In the genomic region with DNA sequence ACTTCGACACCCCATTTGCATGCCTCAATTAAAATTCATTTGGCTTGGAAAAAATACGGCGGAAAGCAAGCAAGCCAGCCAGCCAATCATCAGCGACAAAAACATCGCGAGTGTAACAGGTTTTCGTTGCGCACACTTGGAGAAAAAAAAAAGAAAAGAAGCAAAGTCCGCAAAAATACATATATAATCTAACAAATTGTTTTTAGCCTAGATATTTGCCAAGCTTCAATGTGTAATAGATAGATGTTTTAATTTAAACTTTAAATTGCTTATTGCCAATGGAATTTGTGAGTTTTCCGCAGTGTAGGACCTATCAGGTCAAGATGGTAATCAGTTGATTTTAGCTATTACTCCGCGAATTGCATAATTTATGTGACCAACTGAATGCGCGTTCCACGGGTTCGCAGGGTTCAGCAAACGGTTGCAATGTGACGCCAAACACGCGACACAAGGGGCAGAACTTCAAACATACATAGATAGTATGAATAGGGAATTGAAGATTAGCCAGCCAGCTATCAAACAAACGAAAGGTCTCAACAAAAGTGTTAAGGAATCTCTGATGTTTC, we compare ENCODE assay signal across 2 fruit fly cellular contexts.
A peak's percentile ranks its signal among the peaks of the same experiment; 100 is the strongest.
TF ChIP-seq lines count a peak whose summit lies in the region.

No protein-coding gene starts in this region.

TF ChIP-seq in whole organism, embryonic, 481 proteins besides CTCF, POLR2A, EP300 and RAD21 (continued from another document and continues in another):
- TF ChIP-seq Ada2b (GFP tag; IDR thresholded peaks at IDR 0.05; lab: Robert Waterston, UW): peak; percentile 95
- peak; percentile 75 for TF ChIP-seq CG12104 (GFP tag; optimal IDR thresholded peaks at IDR 0.05; lab: Kevin White, UChicago)
- TF ChIP-seq onecut (GFP tag; IDR thresholded peaks at IDR 0.05; lab: Robert Waterston, UW): peak; percentile 82
- peak; percentile 94 for TF ChIP-seq Atf6 (GFP tag; IDR thresholded peaks at IDR 0.05; lab: Robert Waterston, UW)
- peak; percentile 86 for TF ChIP-seq CG17612 (GFP tag; IDR thresholded peaks at IDR 0.05; lab: Robert Waterston, UW)
- peak; percentile 83 for TF ChIP-seq disco-r (GFP tag; optimal IDR thresholded peaks at IDR 0.05; lab: Kevin White, UChicago)
- TF ChIP-seq zen (tag; optimal IDR thresholded peaks at IDR 0.05; lab: Kevin White, UChicago): peak; percentile 80
- TF ChIP-seq seq (GFP tag; IDR thresholded peaks at IDR 0.05; lab: Robert Waterston, UW): peak; percentile 91
- TF ChIP-seq gcm (GFP tag; optimal IDR thresholded peaks at IDR 0.05; lab: Kevin White, UChicago): peak; percentile 63
- peak; percentile 72 for TF ChIP-seq grau (tag; optimal IDR thresholded peaks at IDR 0.05; lab: Kevin White, UChicago)
- peak; percentile 83 for TF ChIP-seq az2 (GFP tag; optimal IDR thresholded peaks at IDR 0.05; lab: Kevin White, UChicago)
- TF ChIP-seq CG8089 (GFP tag; optimal IDR thresholded peaks at IDR 0.05; lab: Kevin White, UChicago): peak; percentile 69
- TF ChIP-seq Meics (GFP tag; optimal IDR thresholded peaks at IDR 0.05; lab: Kevin White, UChicago): peak; percentile 91
- TF ChIP-seq danr (GFP tag; IDR thresholded peaks at IDR 0.05; lab: Robert Waterston, UW): peak; percentile 83
- TF ChIP-seq jumu (GFP tag; optimal IDR thresholded peaks at IDR 0.05; lab: Kevin White, UChicago): peak; percentile 83
- peak; percentile 78; the same call in 2 of the 3 replicates for TF ChIP-seq jigr1 (GFP tag; IDR thresholded peaks at IDR 0.05; lab: Robert Waterston, UW)
- no peak for TF ChIP-seq knrl (GFP tag; IDR thresholded peaks at IDR 0.05; lab: Robert Waterston, UW; ENCODE audit: partially characterized antibody)
- TF ChIP-seq HHEX (GFP tag; optimal IDR thresholded peaks at IDR 0.05; lab: Kevin White, UChicago): peak; percentile 87
- TF ChIP-seq Dll (GFP tag; IDR thresholded peaks at IDR 0.05; lab: Robert Waterston, UW; ENCODE audit: partially characterized antibody): no peak
- TF ChIP-seq fu2 (GFP tag; optimal IDR thresholded peaks at IDR 0.05; lab: Kevin White, UChicago): peak; percentile 72
- TF ChIP-seq ems (GFP tag; optimal IDR thresholded peaks at IDR 0.05; lab: Kevin White, UChicago): peak; percentile 85
- peak; percentile 86 for TF ChIP-seq Side (GFP tag; optimal IDR thresholded peaks at IDR 0.05; lab: Kevin White, UChicago)
- TF ChIP-seq CG3065 (GFP tag; optimal IDR thresholded peaks at IDR 0.05; lab: Kevin White, UChicago): no peak
- TF ChIP-seq CG14441 (GFP tag; IDR thresholded peaks at IDR 0.05; lab: Robert Waterston, UW): peak; percentile 96
- TF ChIP-seq Rfx (GFP tag; IDR thresholded peaks at IDR 0.05; lab: Robert Waterston, UW): peak; percentile 97
- no peak for TF ChIP-seq CG2129 (GFP tag; IDR thresholded peaks at IDR 0.05; lab: Robert Waterston, UW; ENCODE audit: partially characterized antibody)
- TF ChIP-seq bsh (GFP tag; optimal IDR thresholded peaks at IDR 0.05; lab: Kevin White, UChicago): peak in 1 of 2 experiments; percentile 81
- TF ChIP-seq CG6854 (GFP tag; optimal IDR thresholded peaks at IDR 0.05; lab: Kevin White, UChicago): peak; percentile 84
- TF ChIP-seq Hr51 (GFP tag; optimal IDR thresholded peaks at IDR 0.05; lab: Kevin White, UChicago): peak; percentile 81 to 90
- TF ChIP-seq HmgZ (tag; optimal IDR thresholded peaks at IDR 0.05; lab: Kevin White, UChicago): peak; percentile 82
- TF ChIP-seq gt (GFP tag; IDR thresholded peaks at IDR 0.05; lab: Robert Waterston, UW): peak; percentile 74
- no peak for TF ChIP-seq fd64A (GFP tag; optimal IDR thresholded peaks at IDR 0.05; lab: Kevin White, UChicago)
- TF ChIP-seq croc (GFP tag; conservative IDR thresholded peaks at IDR 0.05; lab: Robert Waterston, UW): peak; percentile 70
- TF ChIP-seq CG7271 (tag; optimal IDR thresholded peaks at IDR 0.05; lab: Kevin White, UChicago): peak; percentile 13
- TF ChIP-seq CG2712 (tag; optimal IDR thresholded peaks at IDR 0.05; lab: Kevin White, UChicago): peak; percentile 73
- TF ChIP-seq CG5953 (GFP tag; IDR thresholded peaks at IDR 0.05; lab: Robert Waterston, UW): peak; percentile 88
- peak; percentile 85 for TF ChIP-seq Awh (GFP tag; IDR thresholded peaks at IDR 0.05; lab: Robert Waterston, UW)
- TF ChIP-seq E2f1 (GFP tag; IDR thresholded peaks at IDR 0.05; lab: Robert Waterston, UW): peak; percentile 89
- peak; percentile 92 for TF ChIP-seq CG11247 (GFP tag; IDR thresholded peaks at IDR 0.05; lab: Robert Waterston, UW)
- peak; percentile 6 for TF ChIP-seq Lhr (GFP tag; optimal IDR thresholded peaks at IDR 0.05; lab: Kevin White, UChicago)
- peak; percentile 59 for TF ChIP-seq CG7556 (GFP tag; optimal IDR thresholded peaks at IDR 0.05; lab: Kevin White, UChicago)
- TF ChIP-seq CG17186 (GFP tag; optimal IDR thresholded peaks at IDR 0.05; lab: Kevin White, UChicago): peak; percentile 18
- peak; percentile 87 to 89 for TF ChIP-seq dpn (GFP tag; optimal IDR thresholded peaks at IDR 0.05; lab: Kevin White, UChicago)
- TF ChIP-seq CoRest (tag; optimal IDR thresholded peaks at IDR 0.05; lab: Kevin White, UChicago): peak; percentile 85
- no peak for TF ChIP-seq gfzf (GFP tag; optimal IDR thresholded peaks at IDR 0.05; lab: Kevin White, UChicago)
- TF ChIP-seq dm (GFP tag; optimal IDR thresholded peaks at IDR 0.05; lab: Kevin White, UChicago): peak; percentile 66
- peak; percentile 14 for TF ChIP-seq sug (tag; optimal IDR thresholded peaks at IDR 0.05; lab: Kevin White, UChicago)
- TF ChIP-seq tap (tag; optimal IDR thresholded peaks at IDR 0.05; lab: Kevin White, UChicago): peak; percentile 70
- peak; percentile 93 for TF ChIP-seq ind (GFP tag; optimal IDR thresholded peaks at IDR 0.05; lab: Kevin White, UChicago)
- TF ChIP-seq CG33213 (GFP tag; optimal IDR thresholded peaks at IDR 0.05; lab: Kevin White, UChicago): peak; percentile 88
- peak; percentile 87 for TF ChIP-seq CG7357 (GFP tag; IDR thresholded peaks at IDR 0.05; lab: Robert Waterston, UW)
- TF ChIP-seq CG1792 (GFP tag; optimal IDR thresholded peaks at IDR 0.05; lab: Kevin White, UChicago): peak; percentile 79
- peak; percentile 91 for TF ChIP-seq CG18599 (GFP tag; optimal IDR thresholded peaks at IDR 0.05; lab: Kevin White, UChicago)
- peak; percentile 90 for TF ChIP-seq Oli (tag; optimal IDR thresholded peaks at IDR 0.05; lab: Kevin White, UChicago)
- peak; percentile 75 for TF ChIP-seq CG12659 (GFP tag; optimal IDR thresholded peaks at IDR 0.05; lab: Kevin White, UChicago)
- peak; percentile 7 for TF ChIP-seq stwl (tag; optimal IDR thresholded peaks at IDR 0.05; lab: Kevin White, UChicago)
- peak; percentile 82; the same call in 2 of the 3 replicates for TF ChIP-seq CG11093 (GFP tag; IDR thresholded peaks at IDR 0.05; lab: Robert Waterston, UW)
- TF ChIP-seq esg (GFP tag; conservative IDR thresholded peaks at IDR 0.05; lab: Robert Waterston, UW): peak; percentile 92
- TF ChIP-seq MESR4 (GFP tag; optimal IDR thresholded peaks at IDR 0.05; lab: Kevin White, UChicago): peak; percentile 7
- peak; percentile 76 for TF ChIP-seq CG13775 (GFP tag; optimal IDR thresholded peaks at IDR 0.05; lab: Kevin White, UChicago)
- peak; percentile 69; the same call in 1 of the 2 replicates for TF ChIP-seq CkIIα-i1 (GFP tag; IDR thresholded peaks at IDR 0.05; lab: Robert Waterston, UW)

TF ChIP-seq in whole organism, prepupa, 60 proteins besides CTCF, POLR2A, EP300 and RAD21 (continued from another document):
- TF ChIP-seq CG1621 (tag; optimal IDR thresholded peaks at IDR 0.05; lab: Kevin White, UChicago): peak; percentile 89
- TF ChIP-seq Ets21C (GFP tag; optimal IDR thresholded peaks at IDR 0.05; lab: Kevin White, UChicago): peak; percentile 88
- TF ChIP-seq svp (GFP tag; lab: Kevin White, UChicago): peak; percentile 99
- TF ChIP-seq CG16779 (tag; optimal IDR thresholded peaks at IDR 0.05; lab: Kevin White, UChicago): peak; percentile 75
- TF ChIP-seq Hr39 (GFP tag; optimal IDR thresholded peaks at IDR 0.05; lab: Kevin White, UChicago): peak; percentile 94
- TF ChIP-seq fkh (GFP tag; optimal IDR thresholded peaks at IDR 0.05; lab: Kevin White, UChicago): no peak
- peak; percentile 92 for TF ChIP-seq Hr4 (GFP tag; optimal IDR thresholded peaks at IDR 0.05; lab: Kevin White, UChicago)
- TF ChIP-seq CG3032 (tag; optimal IDR thresholded peaks at IDR 0.05; lab: Kevin White, UChicago): peak; percentile 82
- TF ChIP-seq CG8319 (GFP tag; optimal IDR thresholded peaks at IDR 0.05; lab: Kevin White, UChicago): peak; percentile 95
- peak; percentile 92 for TF ChIP-seq CG11294 (GFP tag; IDR thresholded peaks at IDR 0.05; lab: Robert Waterston, UW)
- TF ChIP-seq net (GFP tag; optimal IDR thresholded peaks at IDR 0.05; lab: Kevin White, UChicago): peak; percentile 94
- peak; percentile 76 to 78 for TF ChIP-seq salr (GFP tag; optimal IDR thresholded peaks at IDR 0.05; lab: Kevin White, UChicago)
